Fruit fly (Drosophila melanogaster) whole organism, embryonic: ENCODE data around the gene CG42819.

Experiments
- Adf1 ChIP-seq: fragments of 200-800 bp; sonication (Bioruptor generic); IDR thresholded peaks from 2 replicates; pipeline ENCODE4 v1.3.6; 2022; ENCODE audit warnings: missing biosample characterization, missing genetic modification characterization
- BtbVII ChIP-seq: fragments of 200-800 bp; sonication (Bioruptor generic); optimal IDR thresholded peaks from 3 replicates; lab custom pipeline; 2017; ENCODE audit warnings: missing biosample characterization, mild to moderate bottlenecking, missing genetic modification characterization
- CG11723 ChIP-seq: fragments of 200-800 bp; sonication (Bioruptor generic); optimal IDR thresholded peaks from 2 replicates; lab custom pipeline; 2017; ENCODE audit warnings: missing biosample characterization, mild to moderate bottlenecking, missing genetic modification characterization
- CG12071 ChIP-seq: fragments of 200-800 bp; sonication (Bioruptor generic); optimal IDR thresholded peaks from 3 replicates; lab custom pipeline; 2018; ENCODE audit warnings: missing biosample characterization, mild to moderate bottlenecking, missing genetic modification characterization
- CG1233 ChIP-seq: fragments of 200-800 bp; sonication (Bioruptor generic); optimal IDR thresholded peaks from 4 replicates; lab custom pipeline; 2018; ENCODE audit warnings: missing biosample characterization, mild to moderate bottlenecking, missing genetic modification characterization
- CG1529 ChIP-seq: fragments of 200-800 bp; sonication (Bioruptor generic); optimal IDR thresholded peaks from 3 replicates; lab custom pipeline; 2018; ENCODE audit warnings: missing biosample characterization, missing genetic modification characterization
- CG16815 ChIP-seq: fragments of 200-800 bp; sonication (Bioruptor generic); optimal IDR thresholded peaks from 3 replicates; lab custom pipeline; 2017; ENCODE audit warnings: missing biosample characterization, mild to moderate bottlenecking, missing genetic modification characterization
- CG18011 ChIP-seq: fragments of 200-800 bp; sonication (Bioruptor generic); optimal IDR thresholded peaks from 2 replicates; lab custom pipeline; 2017; ENCODE audit warnings: missing biosample characterization, missing genetic modification characterization, mild to moderate bottlenecking, moderate library complexity, missing genotype
- CG18619 ChIP-seq: fragments of 200-800 bp; sonication (Bioruptor generic); optimal IDR thresholded peaks from 3 replicates; lab custom pipeline; 2017; ENCODE audit warnings: missing biosample characterization, mild to moderate bottlenecking, missing genetic modification characterization
- CG2129 ChIP-seq: fragments of 200-800 bp; sonication (Bioruptor generic); IDR thresholded peaks from 2 replicates; pipeline ENCODE4 v1.3.6; 2022; ENCODE audit warnings: missing biosample characterization, missing genetic modification characterization; ENCODE audit not compliant: partially characterized antibody
- CG31224 ChIP-seq: fragments of 200-800 bp; sonication (Bioruptor generic); IDR thresholded peaks from 2 replicates; pipeline ENCODE4 v1.3.6; 2022; ENCODE audit warnings: missing biosample characterization, missing genetic modification characterization
- CG31365 ChIP-seq: fragments of 200-800 bp; sonication (Bioruptor generic); optimal IDR thresholded peaks from 2 replicates; lab custom pipeline; 2018; ENCODE audit warnings: missing biosample characterization, mild to moderate bottlenecking, missing genetic modification characterization
- CG4328 ChIP-seq: fragments of 200-800 bp; sonication (Bioruptor generic); optimal IDR thresholded peaks from 3 replicates; lab custom pipeline; 2017; ENCODE audit warnings: missing biosample characterization, missing genetic modification reagents, missing genetic modification characterization
- CG6254 ChIP-seq: fragments of 200-800 bp; sonication (Bioruptor generic); optimal IDR thresholded peaks from 3 replicates; lab custom pipeline; 2017; ENCODE audit warnings: mild to moderate bottlenecking, missing biosample characterization, missing genetic modification reagents, missing genetic modification characterization
- CG8281 ChIP-seq: fragments of 200-800 bp; sonication (Bioruptor generic); optimal IDR thresholded peaks from 2 replicates; lab custom pipeline; 2018; ENCODE audit warnings: missing biosample characterization, mild to moderate bottlenecking, missing genetic modification characterization, moderate library complexity
- CG9932 ChIP-seq: fragments of 200-800 bp; sonication (Bioruptor generic); IDR thresholded peaks from 2 replicates; pipeline ENCODE4 v1.3.6; 2022; ENCODE audit warnings: missing biosample characterization, missing genetic modification characterization
- CrebB ChIP-seq: fragments of 200-800 bp; sonication (Bioruptor generic); optimal IDR thresholded peaks from 3 replicates; lab custom pipeline; 2018; ENCODE audit warnings: missing biosample characterization, mild to moderate bottlenecking, missing genetic modification characterization
- Dip2 ChIP-seq: fragments of 200-800 bp; sonication (Bioruptor generic); IDR thresholded peaks from 2 replicates; pipeline ENCODE4 v1.3.6; 2022; ENCODE audit warnings: missing biosample characterization, missing genetic modification characterization
- Gsc ChIP-seq: fragments of 200-800 bp; sonication (Bioruptor generic); IDR thresholded peaks from 2 replicates; pipeline ENCODE4 v1.3.6; 2022; ENCODE audit warnings: missing biosample characterization, missing genetic modification characterization
- H15 ChIP-seq: fragments of 200-800 bp; sonication (Bioruptor generic); IDR thresholded peaks from 3 replicates; pipeline ENCODE4 v1.3.6; 2022; ENCODE audit warnings: missing biosample characterization, missing genetic modification characterization
- HLHmδ ChIP-seq: fragments of 200-800 bp; sonication (Bioruptor generic); optimal IDR thresholded peaks from 2 replicates; lab custom pipeline; 2018; ENCODE audit warnings: missing biosample characterization, mild to moderate bottlenecking, missing genetic modification characterization, moderate library complexity
- Lpt ChIP-seq: fragments of >200 bp; optimal IDR thresholded peaks from 2 replicates; lab custom pipeline; 2018; ENCODE audit warnings: missing biosample characterization, missing genetic modification characterization
- MTF-1 ChIP-seq: fragments of 200-800 bp; sonication (Bioruptor generic); optimal IDR thresholded peaks from 2 replicates; lab custom pipeline; 2018; ENCODE audit warnings: missing biosample characterization, mild to moderate bottlenecking, missing genetic modification characterization, borderline replicate concordance
- NC2α ChIP-seq: fragments of 200-800 bp; sonication (Bioruptor generic); optimal IDR thresholded peaks from 2 replicates; lab custom pipeline; 2016; ENCODE audit warnings: missing biosample characterization, missing genetic modification characterization
- Rx ChIP-seq: fragments of 200-800 bp; sonication (Bioruptor generic); IDR thresholded peaks from 2 replicates; pipeline ENCODE4 v1.3.6; 2022; ENCODE audit warnings: missing biosample characterization, missing genetic modification characterization
- Six4 ChIP-seq: fragments of 200-800 bp; sonication (Bioruptor generic); optimal IDR thresholded peaks from 2 replicates; lab custom pipeline; 2016; ENCODE audit warnings: missing biosample characterization, missing genetic modification characterization
- ap ChIP-seq: fragments of 200-800 bp; sonication (Bioruptor generic); IDR thresholded peaks from 2 replicates; pipeline ENCODE4 v1.3.6; 2022; ENCODE audit warnings: missing biosample characterization, missing genetic modification characterization
- btn ChIP-seq: fragments of 200-800 bp; sonication (Bioruptor generic); optimal IDR thresholded peaks from 2 replicates; lab custom pipeline; 2016; ENCODE audit warnings: missing biosample characterization, missing genetic modification characterization
- chinmo ChIP-seq: fragments of 200-800 bp; sonication (Bioruptor generic); IDR thresholded peaks from 4 replicates; pipeline ENCODE4 v1.3.6; 2022; ENCODE audit warnings: missing biosample characterization, missing genetic modification characterization; ENCODE audit not compliant: partially characterized antibody
- chm ChIP-seq: fragments of 200-800 bp; sonication (Bioruptor generic); IDR thresholded peaks from 2 replicates; pipeline ENCODE4 v1.3.6; 2022; ENCODE audit warnings: missing biosample characterization, missing genetic modification characterization
- chn ChIP-seq: fragments of 200-800 bp; sonication (Bioruptor generic); optimal IDR thresholded peaks from 2 replicates; lab custom pipeline; 2016; ENCODE audit warnings: missing biosample characterization, missing genetic modification characterization
- danr ChIP-seq: fragments of 200-800 bp; sonication (Bioruptor generic); IDR thresholded peaks from 2 replicates; pipeline ENCODE4 v1.3.6; 2022; ENCODE audit warnings: missing biosample characterization, missing genetic modification characterization
- eyg ChIP-seq: fragments of 200-800 bp; sonication (Bioruptor generic); optimal IDR thresholded peaks from 3 replicates; lab custom pipeline; 2016; ENCODE audit warnings: missing biosample characterization, missing genetic modification characterization
- fd96Cb ChIP-seq: fragments of 200-800 bp; sonication (Bioruptor generic); optimal IDR thresholded peaks from 2 replicates; lab custom pipeline; 2018; ENCODE audit warnings: missing biosample characterization, mild to moderate bottlenecking, missing genetic modification characterization, moderate library complexity
- ftz-f1 ChIP-seq: fragments of 200-800 bp; sonication (Bioruptor generic); optimal IDR thresholded peaks from 2 replicates; lab custom pipeline; 2016; ENCODE audit warnings: missing biosample characterization, missing genetic modification characterization
- gcm ChIP-seq: fragments of 200-800 bp; sonication (Bioruptor generic); optimal IDR thresholded peaks from 2 replicates; lab custom pipeline; 2019; ENCODE audit warnings: missing biosample characterization, mild to moderate bottlenecking, missing genetic modification characterization, moderate library complexity
- gt ChIP-seq: fragments of 200-800 bp; sonication (Bioruptor generic); IDR thresholded peaks from 2 replicates; pipeline ENCODE4 v1.3.6; 2022; ENCODE audit warnings: missing biosample characterization, missing genetic modification characterization
- jing ChIP-seq: fragments of 200-800 bp; sonication (Bioruptor generic); optimal IDR thresholded peaks from 2 replicates; lab custom pipeline; 2018; ENCODE audit warnings: missing biosample characterization, mild to moderate bottlenecking, missing genetic modification characterization
- lmd ChIP-seq: fragments of 200-800 bp; sonication (Bioruptor generic); IDR thresholded peaks from 2 replicates; pipeline ENCODE4 v1.3.6; 2022; ENCODE audit warnings: missing biosample characterization, missing genetic modification characterization
- maf-S ChIP-seq: fragments of 200-800 bp; sonication (Bioruptor generic); optimal IDR thresholded peaks from 2 replicates; lab custom pipeline; 2016; ENCODE audit warnings: missing biosample characterization, missing genetic modification characterization
- nerfin-2 ChIP-seq: fragments of 200-800 bp; sonication (Bioruptor generic); IDR thresholded peaks from 2 replicates; pipeline ENCODE4 v1.3.6; 2022; ENCODE audit warnings: missing biosample characterization, missing genetic modification characterization; ENCODE audit not compliant: partially characterized antibody
- peb ChIP-seq: fragments of 200-800 bp; sonication (Bioruptor generic); IDR thresholded peaks from 2 replicates; pipeline ENCODE4 v1.3.6; 2022; ENCODE audit warnings: missing biosample characterization, missing genetic modification characterization
- ranshi ChIP-seq: fragments of 200-800 bp; sonication (Bioruptor generic); IDR thresholded peaks from 2 replicates; pipeline ENCODE4 v1.3.6; 2022; ENCODE audit warnings: missing biosample characterization, missing genetic modification characterization
- run ChIP-seq: fragments of 200-800 bp; sonication (Bioruptor generic); optimal IDR thresholded peaks from 3 replicates; lab custom pipeline; 2018; ENCODE audit warnings: missing biosample characterization, mild to moderate bottlenecking, missing genetic modification characterization
- sens-2 ChIP-seq: fragments of 200-800 bp; sonication (Bioruptor generic); IDR thresholded peaks from 2 replicates; pipeline ENCODE4 v1.3.6; 2022; ENCODE audit warnings: missing biosample characterization, missing genetic modification characterization
- sna ChIP-seq: fragments of 200-800 bp; sonication (Bioruptor generic); IDR thresholded peaks from 2 replicates; pipeline ENCODE4 v1.3.6; 2022; ENCODE audit warnings: missing biosample characterization, missing genetic modification characterization; ENCODE audit not compliant: partially characterized antibody
- sob ChIP-seq: fragments of 200-800 bp; sonication (Bioruptor generic); IDR thresholded peaks from 2 replicates; pipeline ENCODE4 v1.3.6; 2022; ENCODE audit warnings: missing biosample characterization, missing genetic modification characterization
- z ChIP-seq: fragments of 200-800 bp; sonication (Bioruptor generic); IDR thresholded peaks from 3 replicates; pipeline ENCODE4 v1.3.6; 2022; ENCODE audit warnings: missing biosample characterization, missing genetic modification characterization
- zen ChIP-seq: fragments of 200-800 bp; sonication (Bioruptor generic); optimal IDR thresholded peaks from 3 replicates; lab custom pipeline; 2018; ENCODE audit warnings: missing biosample characterization, mild to moderate bottlenecking, missing genetic modification characterization, moderate library complexity
- zen2 ChIP-seq: fragments of 200-800 bp; sonication (Bioruptor generic); IDR thresholded peaks from 3 replicates; pipeline ENCODE4 v1.3.6; 2022; ENCODE audit warnings: missing biosample characterization, missing genetic modification characterization; ENCODE audit not compliant: partially characterized antibody

Gene CG42819

dm6 chr2L:8416350-8417046 lies 27.4 kb upstream of the CG42819 start:
- TF ChIP-seq run (tag; lab: Kevin White, UChicago) (no peak), gt (GFP tag; lab: Robert Waterston, UW) (no peak), CG31365 (tag; lab: Kevin White, UChicago) (no peak), lmd (no peak), ranshi (GFP tag; lab: Robert Waterston, UW) (no peak), gcm (GFP tag; lab: Kevin White, UChicago) (peak; percentile 21), CG1529 (GFP tag; lab: Kevin White, UChicago) (no peak), z (GFP tag; lab: Robert Waterston, UW) (peak; percentile 70; the same call in 2 of the 3 replicates), maf-S (no peak), chn (GFP tag; lab: Kevin White, UChicago) (peak; percentile 42), ap (GFP tag; lab: Robert Waterston, UW) (no peak), zen (tag; lab: Kevin White, UChicago) (peak; percentile 39), CG6254 (peak; percentile 21), MTF-1 (no peak), sens-2 (no peak), CG2129 (GFP tag; lab: Robert Waterston, UW) (no peak), chm (peak; percentile 47), zen2 (GFP tag; lab: Robert Waterston, UW) (no peak), CG18011 (GFP tag; lab: Kevin White, UChicago) (no peak), btn (GFP tag; lab: Kevin White, UChicago) (peak; percentile 29), Lpt (GFP tag; lab: Kevin White, UChicago) (no peak), Dip2 (GFP tag; lab: Robert Waterston, UW) (no peak), NC2α (GFP tag; lab: Kevin White, UChicago) (no peak), eyg (no peak), CG18619 (GFP tag; lab: Kevin White, UChicago) (no peak), CG11723 (GFP tag; lab: Kevin White, UChicago) (no peak), peb (no peak), CG9932 (GFP tag; lab: Robert Waterston, UW) (peak; percentile 31; the same call in 1 of the 2 replicates), Gsc (no peak), CG31224 (GFP tag; lab: Robert Waterston, UW) (no peak), CG16815 (GFP tag; lab: Kevin White, UChicago) (no peak), danr (GFP tag; lab: Robert Waterston, UW) (no peak), sob (GFP tag; lab: Robert Waterston, UW) (no peak), CG12071 (GFP tag; lab: Kevin White, UChicago) (no peak), Adf1 (GFP tag; lab: Robert Waterston, UW) (peak; percentile 98), jing (GFP tag; lab: Kevin White, UChicago) (no peak), chinmo (GFP tag; lab: Robert Waterston, UW) (0 out of 4 replicates have a peak, but pooled peaks have one; percentile 16), Six4 (GFP tag; lab: Kevin White, UChicago) (no peak), BtbVII (GFP tag; lab: Kevin White, UChicago) (no peak), CG4328 (GFP tag; lab: Kevin White, UChicago) (no peak), sna (GFP tag; lab: Robert Waterston, UW) (no peak), nerfin-2 (no peak), Rx (no peak), CrebB (tag; lab: Kevin White, UChicago) (peak; percentile 35), ftz-f1 (GFP tag; lab: Kevin White, UChicago) (no peak), fd96Cb (no peak), HLHmδ (GFP tag; lab: Kevin White, UChicago) (peak; percentile 58), CG1233 (GFP tag; lab: Kevin White, UChicago) (no peak), H15 (GFP tag; lab: Robert Waterston, UW) (no peak), CG8281 (tag; lab: Kevin White, UChicago) (peak; percentile 100)
